Fruit fly (Drosophila melanogaster): ENCODE data around the gene Tektin-C.

DNA sequence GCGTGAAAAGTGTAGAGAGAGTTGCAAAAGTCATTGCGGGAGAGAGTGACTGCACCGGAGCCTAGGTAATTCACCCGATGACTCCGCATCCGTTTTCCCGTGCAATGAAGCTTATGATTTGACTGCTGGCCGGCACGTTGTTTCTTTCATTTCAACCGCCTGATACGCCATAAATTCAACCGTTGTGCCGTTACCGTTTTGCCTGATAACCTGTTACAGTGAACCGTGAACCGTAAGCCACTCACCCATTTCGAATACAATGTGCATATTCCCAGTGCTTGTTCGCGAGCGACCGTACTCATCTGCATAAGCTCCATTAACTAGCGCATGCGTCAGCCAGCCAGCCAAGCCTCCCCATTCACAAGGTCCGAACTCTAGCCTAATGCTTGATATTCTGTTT, 21.6 kb downstream of the Tektin-C start:
- TF ChIP-seq CTCF (optimal IDR thresholded peaks at IDR 0.05) = no peak
- no peak for TF ChIP-seq CG8478 (optimal IDR thresholded peaks at IDR 0.05)
